Worm (Caenorhabditis elegans): Measurements from ENCODE around the gene C43F9.7.

ce11 chrIV:10636649-10637048, 43.2 kb upstream of the C43F9.7 start, which contains the start of gene F56C4.1:
- no peak for TF ChIP-seq pqm-1 (tag; optimal IDR thresholded peaks at IDR 0.05)
- TF ChIP-seq fkh-10 (GFP tag; optimal IDR thresholded peaks at IDR 0.05), result no peak
- TF ChIP-seq elt-3 (tag; optimal IDR thresholded peaks at IDR 0.05), result no peak
- TF ChIP-seq fos-1 (tag; optimal IDR thresholded peaks at IDR 0.05), result no peak
- no peak for TF ChIP-seq unc-39 (tag; optimal IDR thresholded peaks at IDR 0.05)
- TF ChIP-seq ama-1 (optimal IDR thresholded peaks at IDR 0.05), result no peak

Measured in whole organism, L3 larva.